Fruit fly (Drosophila melanogaster) S2 (cell line): ENCODE data around the gene Trf4-1.

Experiments used
- CG8478 ChIP-seq: fragments of >200 bp; optimal IDR thresholded peaks from 2 replicates; lab custom pipeline; 2018
- CTCF ChIP-seq, 2 experiments: fragments of >200 bp; optimal IDR thresholded peaks; 2 replicates each; lab custom pipeline; 2018

dm6 chrX:8554303-8554702 lies 5.8 kb upstream of the Trf4-1 start:
- TF ChIP-seq CTCF (optimal IDR thresholded peaks at IDR 0.05; lab: Kevin White, UChicago) (peak in 1 of 2 experiments; percentile 12), CG8478 (lab: Kevin White, UChicago) (no peak)
